Fruit fly (Drosophila melanogaster): ENCODE results near the gene Zmynd8.
A peak's percentile ranks its signal among the peaks of the same experiment; 100 is the strongest.

Zmynd8 gene

DNA sequence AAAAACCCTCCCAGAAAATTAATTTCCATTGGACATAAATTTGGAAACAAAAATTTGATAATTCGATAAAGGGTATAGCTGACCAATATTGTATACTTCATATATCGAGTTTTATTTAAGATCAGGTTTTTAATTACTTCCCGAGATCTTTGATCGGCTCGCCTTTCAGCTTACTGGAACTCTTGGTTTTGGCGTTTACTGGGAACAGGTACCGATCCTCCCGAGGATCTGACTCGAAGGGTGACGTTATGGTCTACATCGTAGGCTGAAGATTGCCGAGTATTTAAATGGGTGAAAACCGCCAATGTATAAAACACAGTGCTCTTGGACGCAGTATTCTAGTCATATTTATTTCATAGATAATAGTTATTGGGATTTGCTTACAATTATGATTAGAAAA lies 39.0 kb downstream of the Zmynd8 start, which contains the start of gene CG42693 (continued):
- no peak for TF ChIP-seq CG3407 (GFP tag; optimal IDR thresholded peaks at IDR 0.05)

DNA sequence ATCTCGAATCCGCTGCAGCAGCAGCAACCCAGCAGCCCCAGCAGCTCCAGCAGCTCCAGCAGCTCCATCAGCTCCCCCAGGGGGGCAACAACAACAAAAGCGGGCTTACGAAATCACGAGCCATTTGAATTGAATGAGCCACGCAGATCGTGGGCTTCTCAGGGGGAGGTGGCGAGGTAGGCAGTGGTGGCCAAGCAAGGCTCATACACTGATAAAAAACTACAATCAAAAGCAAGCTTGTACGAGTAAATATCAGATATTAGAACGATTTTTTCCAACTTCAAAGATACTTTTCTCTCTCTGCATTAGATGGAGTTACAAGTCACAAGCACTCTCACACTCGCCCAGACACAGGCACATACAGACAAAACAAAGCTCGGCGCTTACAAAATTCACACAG lies 39.9 kb downstream of the Zmynd8 start:
- TF ChIP-seq ind (GFP tag; optimal IDR thresholded peaks at IDR 0.05): peak; percentile 19
- no peak for TF ChIP-seq sens-2 (GFP tag; IDR thresholded peaks at IDR 0.05)
- no peak for TF ChIP-seq CG10431 (GFP tag; optimal IDR thresholded peaks at IDR 0.05)
- TF ChIP-seq cas (GFP tag; IDR thresholded peaks at IDR 0.05): no peak
- TF ChIP-seq CG3163 (GFP tag; optimal IDR thresholded peaks at IDR 0.05): no peak
- TF ChIP-seq E2f1 (GFP tag; IDR thresholded peaks at IDR 0.05): peak; percentile 53; the same call in 1 of the 2 replicates
- no peak for TF ChIP-seq Poxn (GFP tag; IDR thresholded peaks at IDR 0.05)
- no peak for TF ChIP-seq HmgZ (tag; optimal IDR thresholded peaks at IDR 0.05)
- TF ChIP-seq CG9437 (GFP tag; optimal IDR thresholded peaks at IDR 0.05): no peak
- peak; percentile 1 for TF ChIP-seq ATbp (GFP tag; optimal IDR thresholded peaks at IDR 0.05)
- no peak for TF ChIP-seq CG30020 (tag; optimal IDR thresholded peaks at IDR 0.05)
- TF ChIP-seq Opbp (GFP tag; IDR thresholded peaks at IDR 0.05; ENCODE audit: partially characterized antibody): no peak
- no peak for TF ChIP-seq CG16779 (GFP tag; IDR thresholded peaks at IDR 0.05)
- no peak for TF ChIP-seq stwl (tag; optimal IDR thresholded peaks at IDR 0.05)
- TF ChIP-seq pnt (GFP tag; optimal IDR thresholded peaks at IDR 0.05): no peak
- no peak for TF ChIP-seq prd (optimal IDR thresholded peaks at IDR 0.05)
- peak; percentile 51; the same call in 2 of the 3 replicates for TF ChIP-seq prd (GFP tag; IDR thresholded peaks at IDR 0.05)
- no peak for TF ChIP-seq D (optimal IDR thresholded peaks at IDR 0.05)
- peak; percentile 14 for TF ChIP-seq D (GFP tag; optimal IDR thresholded peaks at IDR 0.05)
- TF ChIP-seq CG7839 (tag; optimal IDR thresholded peaks at IDR 0.05): no peak
- TF ChIP-seq CG2712 (tag; optimal IDR thresholded peaks at IDR 0.05): peak; percentile 39
- TF ChIP-seq CG14050 (GFP tag; IDR thresholded peaks at IDR 0.05): 0 out of 3 replicates have a peak, but pooled peaks have one; percentile 37
- 0 out of 2 replicates have a peak, but pooled peaks have one; percentile 6 for TF ChIP-seq ssp (GFP tag; IDR thresholded peaks at IDR 0.05)
- no peak for TF ChIP-seq CG12659 (GFP tag; optimal IDR thresholded peaks at IDR 0.05)
- peak; percentile 10 for TF ChIP-seq grau (tag; optimal IDR thresholded peaks at IDR 0.05)
- TF ChIP-seq insv (GFP tag; optimal IDR thresholded peaks at IDR 0.05): no peak
- no peak for TF ChIP-seq toy (GFP tag; IDR thresholded peaks at IDR 0.05)
- no peak for TF ChIP-seq sqz (GFP tag; optimal IDR thresholded peaks at IDR 0.05)
- TF ChIP-seq CG6813 (GFP tag; optimal IDR thresholded peaks at IDR 0.05): no peak
- TF ChIP-seq br (optimal IDR thresholded peaks at IDR 0.05): no peak
- no peak for TF ChIP-seq Aef1 (GFP tag; IDR thresholded peaks at IDR 0.05)
- 0 out of 2 replicates have a peak, but pooled peaks have one; percentile 6 for TF ChIP-seq CG14667 (GFP tag; IDR thresholded peaks at IDR 0.05)
- TF ChIP-seq CG10366 (GFP tag; IDR thresholded peaks at IDR 0.05): peak; percentile 54
- peak; percentile 68 for TF ChIP-seq Ptx1 (GFP tag; IDR thresholded peaks at IDR 0.05)
- TF ChIP-seq sob (GFP tag; IDR thresholded peaks at IDR 0.05): peak; percentile 52; the same call in 1 of the 2 replicates
- TF ChIP-seq CG13287 (GFP tag; IDR thresholded peaks at IDR 0.05; ENCODE audit: partially characterized antibody): no peak
- 0 out of 3 replicates have a peak, but pooled peaks have one; percentile 41 for TF ChIP-seq CG3726 (GFP tag; IDR thresholded peaks at IDR 0.05)
- peak; percentile 28 for TF ChIP-seq CG13296 (GFP tag; optimal IDR thresholded peaks at IDR 0.05)
- TF ChIP-seq Atf-2 (GFP tag; optimal IDR thresholded peaks at IDR 0.05): no peak
- TF ChIP-seq sd (tag; optimal IDR thresholded peaks at IDR 0.05): no peak
- no peak for TF ChIP-seq nerfin-2 (GFP tag; IDR thresholded peaks at IDR 0.05; ENCODE audit: partially characterized antibody)
- no peak for TF ChIP-seq z (GFP tag; IDR thresholded peaks at IDR 0.05)
- peak; percentile 38; the same call in 1 of the 2 replicates for TF ChIP-seq Xrp1 (GFP tag; IDR thresholded peaks at IDR 0.05)
- no peak for TF ChIP-seq cg (GFP tag; optimal IDR thresholded peaks at IDR 0.05)
- TF ChIP-seq CG12769 (tag; optimal IDR thresholded peaks at IDR 0.05): no peak
- TF ChIP-seq twi (tag; optimal IDR thresholded peaks at IDR 0.05): no peak
- TF ChIP-seq CG32532 (GFP tag; IDR thresholded peaks at IDR 0.05): peak; percentile 50; the same call in 1 of the 2 replicates
- no peak for TF ChIP-seq CG4282 (GFP tag; optimal IDR thresholded peaks at IDR 0.05)
- no peak; the same call in 2 of the 3 replicates for TF ChIP-seq croc (GFP tag; conservative IDR thresholded peaks at IDR 0.05)

All from whole organism, embryonic.